Worm (Caenorhabditis elegans): Measurements from ENCODE around the gene Y38H6C.9.

Gene Y38H6C.9

DNA sequence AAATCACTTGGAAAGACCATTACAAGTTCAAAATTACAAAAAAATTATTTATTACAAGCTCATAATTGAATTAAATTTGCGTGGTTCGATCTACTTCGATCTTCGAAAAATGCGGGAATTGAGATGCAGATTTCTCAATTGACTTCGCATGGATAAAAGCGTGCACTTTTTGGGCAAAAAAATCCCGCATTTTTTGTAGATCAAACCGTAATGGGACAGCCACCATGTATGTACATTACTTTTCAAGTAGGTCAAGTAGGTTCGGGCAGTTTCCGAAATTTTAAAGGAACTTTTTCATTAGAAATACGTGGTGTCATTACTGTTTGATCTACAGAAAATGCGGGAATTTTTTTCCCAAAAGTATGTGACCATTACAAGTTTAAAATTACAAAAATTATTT is 24.5 kb downstream of the Y38H6C.9 start:
- peak; percentile 51 for TF ChIP-seq elt-2 (tag; optimal IDR thresholded peaks at IDR 0.05)
- TF ChIP-seq fos-1 (tag; optimal IDR thresholded peaks at IDR 0.05) = peak; percentile 54
- TF ChIP-seq nhr-43 (tag; optimal IDR thresholded peaks at IDR 0.05; ENCODE audit: poor library complexity, severe bottlenecking) = peak; percentile 2
- no peak for TF ChIP-seq nhr-12 (tag; optimal IDR thresholded peaks at IDR 0.05)
- TF ChIP-seq elt-3 (tag; optimal IDR thresholded peaks at IDR 0.05) = no peak

DNA sequence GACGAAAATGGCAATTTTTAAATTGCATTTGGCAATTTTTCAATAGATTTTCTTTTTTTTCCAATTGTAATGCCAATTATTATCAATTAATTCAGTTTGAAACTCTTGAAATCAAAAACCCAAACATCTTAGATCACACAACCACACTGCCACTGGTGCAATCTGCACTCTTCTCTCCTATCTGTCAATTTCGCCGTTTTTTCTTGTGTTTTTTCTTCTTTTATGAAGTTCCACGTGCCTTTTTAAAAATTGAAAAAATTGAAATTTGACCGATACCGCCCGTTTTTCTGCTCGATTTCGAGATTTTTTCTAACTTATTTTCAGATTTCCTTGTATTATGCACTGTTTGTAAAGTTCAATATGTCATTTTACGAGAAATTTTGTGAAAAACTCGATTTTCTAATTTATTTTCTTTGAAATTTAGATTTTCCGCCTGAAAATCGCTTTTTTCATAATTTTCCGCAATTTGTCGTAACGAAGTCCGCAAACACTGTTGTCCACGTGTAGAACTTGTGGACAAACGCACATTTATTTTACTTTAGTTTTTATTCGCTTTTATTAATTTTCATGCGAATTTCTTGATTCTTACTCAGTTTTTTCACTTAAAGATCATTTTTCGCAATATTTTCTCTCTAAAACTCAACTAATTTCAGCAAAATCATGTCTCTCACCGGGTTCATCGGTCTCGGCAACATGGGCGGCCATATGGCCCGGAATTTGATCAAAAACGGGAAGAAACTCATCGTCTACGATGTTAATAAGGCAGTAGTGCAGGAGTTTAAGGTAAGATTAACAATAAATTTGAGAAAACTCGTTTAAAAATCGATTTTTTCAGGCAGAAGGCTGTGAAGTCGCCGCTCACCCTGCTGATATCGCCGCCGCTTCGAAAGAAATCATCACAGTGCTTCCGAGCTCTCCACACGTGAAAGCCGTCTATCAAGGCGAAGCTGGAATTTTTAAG is 28.5 kb downstream of the Y38H6C.9 start, which contains the start of gene B0250.5:
B0250.5 (plus strand) TSS at position 654 of the 961 bp plus-strand sequence.
- TF ChIP-seq nhr-12 (tag; optimal IDR thresholded peaks at IDR 0.05) = no peak
- TF ChIP-seq zag-1 (tag; optimal IDR thresholded peaks at IDR 0.05) = no peak
- no peak for TF ChIP-seq unc-39 (tag; optimal IDR thresholded peaks at IDR 0.05)
- TF ChIP-seq hmg-11 (tag; optimal IDR thresholded peaks at IDR 0.05) = no peak
- no peak for TF ChIP-seq pqm-1 (tag; optimal IDR thresholded peaks at IDR 0.05)
- no peak for TF ChIP-seq sea-2 (GFP tag; optimal IDR thresholded peaks at IDR 0.05)
- peak; percentile 27 for TF ChIP-seq elt-2 (tag; optimal IDR thresholded peaks at IDR 0.05)
- TF ChIP-seq ztf-11 (tag; optimal IDR thresholded peaks at IDR 0.05) = no peak
- TF ChIP-seq jun-1 (tag; optimal IDR thresholded peaks at IDR 0.05) = no peak
- no peak for TF ChIP-seq egl-5 (tag; optimal IDR thresholded peaks at IDR 0.05)
- no peak for TF ChIP-seq aly-2 (tag; optimal IDR thresholded peaks at IDR 0.05)
- TF ChIP-seq pha-4 (tag; optimal IDR thresholded peaks at IDR 0.05) = peak; percentile 21
- TF ChIP-seq nfya-1 (tag; optimal IDR thresholded peaks at IDR 0.05; ENCODE audit: insufficient read depth) = peak; percentile 42
- no peak for TF ChIP-seq lsy-12 (tag; optimal IDR thresholded peaks at IDR 0.05)
- TF ChIP-seq nhr-28 (tag; optimal IDR thresholded peaks at IDR 0.05) = no peak
- peak; percentile 3 for TF ChIP-seq lin-15B (tag; optimal IDR thresholded peaks at IDR 0.05)
- no peak for TF ChIP-seq ceh-16 (tag; optimal IDR thresholded peaks at IDR 0.05)

DNA sequence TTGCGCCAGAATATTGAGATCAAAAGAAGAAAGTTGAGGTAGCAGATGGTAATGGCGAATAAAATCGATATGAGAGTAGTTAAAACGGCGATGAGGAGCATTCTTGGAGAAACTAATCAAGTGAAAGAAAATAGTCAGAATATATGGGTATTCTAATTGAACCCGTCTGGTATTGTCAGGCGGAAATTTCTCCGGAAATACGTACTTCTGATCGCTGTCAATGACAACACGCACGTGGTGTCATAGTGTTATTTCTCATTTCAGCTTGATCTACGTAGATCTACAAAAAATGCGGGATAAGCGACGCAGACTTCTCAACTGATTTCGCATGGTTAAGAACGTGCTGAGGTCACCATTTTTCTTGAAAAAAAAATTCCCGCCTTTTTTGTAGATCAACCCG is 29.7 kb downstream of the Y38H6C.9 start, which contains the start of gene srbc-79:
srbc-79 (minus strand) TSS at position 101 of the 400 bp plus-strand sequence.
- no peak for TF ChIP-seq nhr-237 (tag; optimal IDR thresholded peaks at IDR 0.05)
- TF ChIP-seq elt-3 (tag; optimal IDR thresholded peaks at IDR 0.05) = no peak
- no peak for TF ChIP-seq nfya-1 (tag; optimal IDR thresholded peaks at IDR 0.05; ENCODE audit: insufficient read depth)
- TF ChIP-seq nhr-28 (tag; optimal IDR thresholded peaks at IDR 0.05) = no peak
- no peak for TF ChIP-seq ztf-11 (tag; optimal IDR thresholded peaks at IDR 0.05)
- no peak for TF ChIP-seq nhr-43 (tag; optimal IDR thresholded peaks at IDR 0.05; ENCODE audit: poor library complexity, severe bottlenecking)
- no peak for TF ChIP-seq aly-2 (tag; optimal IDR thresholded peaks at IDR 0.05)
- TF ChIP-seq ceh-82 (tag; optimal IDR thresholded peaks at IDR 0.05) = no peak
- TF ChIP-seq eor-1 (tag; optimal IDR thresholded peaks at IDR 0.05) = no peak
- no peak for TF ChIP-seq elt-1 (tag; optimal IDR thresholded peaks at IDR 0.05)
- no peak for TF ChIP-seq ztf-4 (tag; optimal IDR thresholded peaks at IDR 0.05)
- TF ChIP-seq lin-15B (tag; optimal IDR thresholded peaks at IDR 0.05) = no peak
- TF ChIP-seq ceh-16 (tag; optimal IDR thresholded peaks at IDR 0.05) = no peak
- no peak for TF ChIP-seq fkh-2 (tag; optimal IDR thresholded peaks at IDR 0.05)

DNA sequence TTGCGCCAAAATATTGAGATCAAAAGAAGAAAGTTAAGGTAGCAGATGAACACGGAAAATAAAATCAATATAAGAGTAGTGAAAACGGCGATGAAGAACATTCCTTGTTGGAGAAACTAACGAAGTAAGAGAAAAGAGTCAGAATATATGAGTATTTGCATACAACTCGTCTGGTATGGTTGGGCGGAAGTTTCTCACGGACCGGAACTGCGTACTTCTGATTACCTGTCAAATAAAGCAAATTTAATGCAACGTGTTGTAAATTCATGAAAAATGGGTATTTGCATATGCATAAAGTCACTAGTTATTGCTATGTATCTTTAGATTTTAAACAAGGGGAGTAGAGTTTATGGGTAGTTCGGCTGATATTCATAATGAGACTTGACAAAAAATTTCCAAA is 33.0 kb downstream of the Y38H6C.9 start, which contains the start of gene srbc-78:
srbc-78 (minus strand) TSS at position 101 of the 400 bp plus-strand sequence.
- no peak for TF ChIP-seq aly-2 (tag; optimal IDR thresholded peaks at IDR 0.05)
- no peak for TF ChIP-seq R02D3.7 (tag; optimal IDR thresholded peaks at IDR 0.05)
- TF ChIP-seq ZK546.5 (tag; optimal IDR thresholded peaks at IDR 0.05) = no peak
- no peak for TF ChIP-seq ceh-82 (tag; optimal IDR thresholded peaks at IDR 0.05)
- TF ChIP-seq tbx-2 (tag; optimal IDR thresholded peaks at IDR 0.05) = no peak
- no peak for TF ChIP-seq elt-2 (tag; optimal IDR thresholded peaks at IDR 0.05)
- no peak for TF ChIP-seq ama-1 (optimal IDR thresholded peaks at IDR 0.05)

DNA sequence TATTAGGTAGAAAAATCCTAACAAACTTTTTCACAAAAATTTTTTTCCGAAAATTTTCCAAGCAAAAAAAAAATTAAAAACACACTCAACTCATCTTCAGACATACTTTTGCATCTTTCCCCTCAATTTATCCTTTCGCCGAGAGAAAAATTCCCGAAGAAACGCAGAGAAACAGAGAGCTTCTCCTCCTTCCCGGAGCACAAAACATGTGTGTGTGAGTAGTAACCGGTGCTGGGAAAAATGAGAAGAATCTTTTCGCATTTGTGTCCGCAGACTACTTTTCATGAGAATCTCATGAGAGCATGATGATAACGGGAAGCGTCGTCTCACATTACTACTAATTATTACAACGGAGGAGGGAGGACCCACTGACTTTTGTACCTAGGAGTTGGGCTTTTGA is 35.5 kb downstream of the Y38H6C.9 start:
- TF ChIP-seq nhr-43 (tag; optimal IDR thresholded peaks at IDR 0.05; ENCODE audit: poor library complexity, severe bottlenecking) = no peak
- no peak for TF ChIP-seq ceh-82 (tag; optimal IDR thresholded peaks at IDR 0.05)
- TF ChIP-seq fkh-2 (tag; optimal IDR thresholded peaks at IDR 0.05) = no peak
- TF ChIP-seq nhr-25 (tag; optimal IDR thresholded peaks at IDR 0.05) = no peak
- no peak for TF ChIP-seq ztf-4 (tag; optimal IDR thresholded peaks at IDR 0.05)
- peak; percentile 16 for TF ChIP-seq nfya-1 (tag; optimal IDR thresholded peaks at IDR 0.05; ENCODE audit: insufficient read depth)
- TF ChIP-seq nhr-11 (tag; optimal IDR thresholded peaks at IDR 0.05) = no peak
